Fruit fly (Drosophila melanogaster): Measurements from ENCODE around the gene nab.
A peak's percentile ranks its signal among the peaks of the same experiment; 100 is the strongest.

The nab gene

dm6 chr3L:4193730-4194649, 33.3 kb upstream of the nab start, which contains the start of gene CG43367 (continued):
- TF ChIP-seq exex (tag; optimal IDR thresholded peaks at IDR 0.05) (no peak), CG7556 (GFP tag; optimal IDR thresholded peaks at IDR 0.05) (no peak), pnt (GFP tag; optimal IDR thresholded peaks at IDR 0.05) (no peak), HLH54F (GFP tag; optimal IDR thresholded peaks at IDR 0.05) (peak; percentile 18), Max (GFP tag; optimal IDR thresholded peaks at IDR 0.05) (no peak), CG2120 (GFP tag; optimal IDR thresholded peaks at IDR 0.05) (no peak), chif (GFP tag; optimal IDR thresholded peaks at IDR 0.05) (peak in 1 of 2 experiments; percentile 3), CG2202 (tag; optimal IDR thresholded peaks at IDR 0.05) (no peak), CTCF (GFP tag; optimal IDR thresholded peaks at IDR 0.05) (peak; percentile 2), inv (GFP tag; IDR thresholded peaks at IDR 0.05; ENCODE audit: partially characterized antibody) (no peak), so (GFP tag; IDR thresholded peaks at IDR 0.05) (0 out of 3 replicates have a peak, but pooled peaks have one; percentile 33), CG1603 (tag; optimal IDR thresholded peaks at IDR 0.05) (no peak), CG16813 (GFP tag; IDR thresholded peaks at IDR 0.05; ENCODE audit: partially characterized antibody) (no peak), dm (GFP tag; optimal IDR thresholded peaks at IDR 0.05) (no peak), pan (optimal IDR thresholded peaks at IDR 0.05) (no peak), pan (GFP tag; optimal IDR thresholded peaks at IDR 0.05 in 1 of 2, IDR thresholded peaks at IDR 0.05 in 1 of 2) (no peak), Dek (tag; optimal IDR thresholded peaks at IDR 0.05) (no peak), Lpt (GFP tag; optimal IDR thresholded peaks at IDR 0.05) (no peak), CG31365 (tag; optimal IDR thresholded peaks at IDR 0.05) (no peak), Xrp1 (GFP tag; IDR thresholded peaks at IDR 0.05) (peak; percentile 23; the same call in 1 of the 2 replicates), chn (GFP tag; optimal IDR thresholded peaks at IDR 0.05) (no peak), emc (GFP tag; optimal IDR thresholded peaks at IDR 0.05) (no peak), corto (GFP tag; optimal IDR thresholded peaks at IDR 0.05) (no peak), CG8924 (tag; optimal IDR thresholded peaks at IDR 0.05) (no peak), CG4854 (GFP tag; optimal IDR thresholded peaks at IDR 0.05) (no peak)

dm6 chr3L:4187930-4188523, 27.3 kb upstream of the nab start, which contains the start of the genes Teh2 and tipE:
Gene Teh2 (minus strand): TSS chr3L:4188023.
Gene tipE (plus strand): TSS chr3L:4188499.
- peak; percentile 18 for TF ChIP-seq CG2120 (GFP tag; optimal IDR thresholded peaks at IDR 0.05)
- peak; percentile 3 to 18 for TF ChIP-seq Trl (optimal IDR thresholded peaks at IDR 0.05)
- TF ChIP-seq Trl (GFP tag; optimal IDR thresholded peaks at IDR 0.05), result no peak
- no peak for TF ChIP-seq CG31388 (GFP tag; optimal IDR thresholded peaks at IDR 0.05)
- peak; percentile 23 for TF ChIP-seq CG9437 (GFP tag; optimal IDR thresholded peaks at IDR 0.05)
- TF ChIP-seq CG3995 (GFP tag; optimal IDR thresholded peaks at IDR 0.05), result peak; percentile 3
- TF ChIP-seq CG4404 (GFP tag; IDR thresholded peaks at IDR 0.05), result no peak
- TF ChIP-seq Pdp1 (GFP tag; optimal IDR thresholded peaks at IDR 0.05), result peak in 1 of 2 experiments; percentile 50
- TF ChIP-seq row (GFP tag; IDR thresholded peaks at IDR 0.05), result peak; percentile 58
- TF ChIP-seq Sry-β (GFP tag; optimal IDR thresholded peaks at IDR 0.05), result peak; percentile 86
- peak; percentile 5 for TF ChIP-seq CG15514 (GFP tag; optimal IDR thresholded peaks at IDR 0.05)
- TF ChIP-seq toy (GFP tag; IDR thresholded peaks at IDR 0.05), result no peak
- TF ChIP-seq CG18599 (GFP tag; optimal IDR thresholded peaks at IDR 0.05), result peak; percentile 16
- TF ChIP-seq Ets65A (GFP tag), result peak; percentile 61
- TF ChIP-seq ewg (GFP tag; optimal IDR thresholded peaks at IDR 0.05), result peak; percentile 89

Data from whole organism, embryonic.